Worm (Caenorhabditis elegans) whole organism, L2 larva: ENCODE results near the gene C32D5.12.

Experiments
- ama-1 ChIP-seq: fragments of 150-350 bp; optimal IDR thresholded peaks from 2 replicates; lab custom pipeline; 2018; ENCODE audit warnings: inconsistent platforms
- crh-2 ChIP-seq: sonication (generic microtip); optimal IDR thresholded peaks from 2 replicates; lab custom pipeline; 2017; ENCODE audit warnings: missing biosample characterization, missing genetic modification characterization
- elt-1 ChIP-seq: fragments of 150-350 bp; optimal IDR thresholded peaks from 2 replicates; lab custom pipeline; 2014; ENCODE audit warnings: missing biosample characterization, missing genetic modification characterization
- elt-3 ChIP-seq: sonication (generic microtip); optimal IDR thresholded peaks from 2 replicates; lab custom pipeline; 2017; ENCODE audit warnings: missing biosample characterization, missing genetic modification characterization
- lsy-2 ChIP-seq, 2 experiments: fragments of 150-350 bp in 1 of 2; sonication (generic microtip) in 1 of 2; optimal IDR thresholded peaks; 2 replicates each; lab custom pipeline; 2014 to 2017; ENCODE audit warnings: missing biosample characterization in 2 of 2, missing genetic modification characterization in 2 of 2
- mdl-1 ChIP-seq, 2 experiments: fragments of 150-350 bp in 1 of 2; sonication (generic microtip) in 1 of 2; optimal IDR thresholded peaks; 2 replicates each; lab custom pipeline; 2017; ENCODE audit warnings: missing biosample characterization in 2 of 2, missing genetic modification characterization in 2 of 2
- nhr-237 ChIP-seq: fragments of 150-350 bp; optimal IDR thresholded peaks from 2 replicates; lab custom pipeline; 2014; ENCODE audit warnings: missing biosample characterization, missing genetic modification characterization
- sma-9 ChIP-seq, 2 experiments: fragments of 150-350 bp in 1 of 2; sonication (generic microtip) in 1 of 2; optimal IDR thresholded peaks; 2 replicates each; lab custom pipeline; 2014 to 2016; ENCODE audit warnings: missing genetic modification characterization in 2 of 2, mild to moderate bottlenecking in 1 of 2, missing biosample characterization in 1 of 2, missing compliant biosample characterization in 1 of 2, missing genetic modification reagents in 1 of 2, moderate library complexity in 1 of 2
- snpc-4 ChIP-seq: fragments of 150-350 bp; optimal IDR thresholded peaks from 2 replicates; lab custom pipeline; 2014; ENCODE audit warnings: missing biosample characterization, missing genetic modification characterization
- unc-39 ChIP-seq: fragments of 150-350 bp; optimal IDR thresholded peaks from 2 replicates; lab custom pipeline; 2014; ENCODE audit warnings: missing biosample characterization, missing genetic modification characterization
- unc-55 ChIP-seq: fragments of 150-350 bp; sonication (generic microtip); optimal IDR thresholded peaks from 3 replicates; lab custom pipeline; 2014; ENCODE audit warnings: missing biosample characterization, missing genetic modification reagents, missing genetic modification characterization
- unc-62 ChIP-seq: fragments of 150-350 bp; optimal IDR thresholded peaks from 2 replicates; lab custom pipeline; 2014; ENCODE audit warnings: missing biosample characterization, missing genetic modification reagents, missing genetic modification characterization
- zag-1 ChIP-seq: fragments of 150-350 bp; optimal IDR thresholded peaks from 2 replicates; lab custom pipeline; 2014; ENCODE audit warnings: missing biosample characterization, missing genetic modification characterization

- peak; percentile 58 for TF ChIP-seq zag-1 (tag; lab: Kevin White, UChicago)
- peak; percentile 66 for TF ChIP-seq elt-1 (tag; lab: Kevin White, UChicago)
- peak; percentile 56 to 87 for TF ChIP-seq mdl-1 (tag; optimal IDR thresholded peaks at IDR 0.05; lab: Kevin White, UChicago)
- no peak for TF ChIP-seq unc-39
- peak; percentile 61 for TF ChIP-seq nhr-237 (tag; lab: Kevin White, UChicago)
- TF ChIP-seq lsy-2 (tag; optimal IDR thresholded peaks at IDR 0.05; lab: Kevin White, UChicago) = peak; percentile 72 to 92
- TF ChIP-seq unc-55 (GFP tag; lab: Kevin White, UChicago) = peak; percentile 89
- peak; percentile 96 for TF ChIP-seq sma-9 (GFP tag; optimal IDR thresholded peaks at IDR 0.05; lab: Kevin White, UChicago)
- TF ChIP-seq sma-9 (tag; optimal IDR thresholded peaks at IDR 0.05; lab: Kevin White, UChicago) = no peak
- peak; percentile 96 for TF ChIP-seq crh-2 (tag; lab: Kevin White, UChicago)
- peak; percentile 64 for TF ChIP-seq unc-62 (GFP tag; lab: Kevin White, UChicago)
- TF ChIP-seq ama-1 = peak; percentile 99
- peak; percentile 47 for TF ChIP-seq snpc-4 (tag; lab: Kevin White, UChicago)
- no peak for TF ChIP-seq elt-3 (tag; lab: Kevin White, UChicago)
Observed at ce11 chrII:6348360-6348759, 10.4 kb downstream of the C32D5.12 start.
